Fruit fly (Drosophila melanogaster): ENCODE results near the gene HGTX.

HGTX gene

dm6 chr3L:14563461-14563860, 35.9 kb downstream of the HGTX start:
- TF ChIP-seq Myc (optimal IDR thresholded peaks at IDR 0.05): no peak
- no peak for TF ChIP-seq insv (optimal IDR thresholded peaks at IDR 0.05)
- no peak for TF ChIP-seq Sin3A (optimal IDR thresholded peaks at IDR 0.05)
- TF ChIP-seq h (optimal IDR thresholded peaks at IDR 0.05): no peak
- TF ChIP-seq ttk (optimal IDR thresholded peaks at IDR 0.05): no peak
- TF ChIP-seq psq (optimal IDR thresholded peaks at IDR 0.05): no peak

DNA sequence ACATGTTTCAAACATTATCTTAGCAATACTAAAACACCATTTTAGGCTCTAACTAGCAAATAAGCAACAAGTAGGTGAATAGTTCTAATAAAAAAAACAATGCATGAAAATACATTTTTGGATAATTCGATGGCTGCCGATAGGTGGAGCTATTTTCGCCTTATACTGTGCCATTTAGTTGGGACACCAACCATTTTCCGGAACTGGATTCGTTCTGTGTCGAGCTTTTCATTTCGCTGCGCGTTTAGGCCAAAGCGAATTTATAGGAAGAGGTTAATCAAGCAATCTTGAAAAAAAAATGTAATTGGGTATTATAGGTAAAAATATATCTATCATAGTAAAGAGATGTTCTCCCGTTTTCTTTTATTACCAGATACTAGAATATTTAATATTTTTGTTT, 36.7 kb downstream of the HGTX start:
- TF ChIP-seq ttk (optimal IDR thresholded peaks at IDR 0.05) (no peak), psq (optimal IDR thresholded peaks at IDR 0.05) (no peak), h (optimal IDR thresholded peaks at IDR 0.05) (no peak), insv (optimal IDR thresholded peaks at IDR 0.05) (no peak), Myc (optimal IDR thresholded peaks at IDR 0.05) (no peak), Sin3A (optimal IDR thresholded peaks at IDR 0.05) (no peak)

- TF ChIP-seq insv (optimal IDR thresholded peaks at IDR 0.05) (no peak), h (optimal IDR thresholded peaks at IDR 0.05) (no peak), ttk (optimal IDR thresholded peaks at IDR 0.05) (no peak), Myc (optimal IDR thresholded peaks at IDR 0.05) (no peak)
Observed at dm6 chr3L:14560664-14561063, 38.7 kb downstream of the HGTX start, which contains the start of gene Lk. Gene Lk (minus strand): TSS chr3L:14560764.

DNA sequence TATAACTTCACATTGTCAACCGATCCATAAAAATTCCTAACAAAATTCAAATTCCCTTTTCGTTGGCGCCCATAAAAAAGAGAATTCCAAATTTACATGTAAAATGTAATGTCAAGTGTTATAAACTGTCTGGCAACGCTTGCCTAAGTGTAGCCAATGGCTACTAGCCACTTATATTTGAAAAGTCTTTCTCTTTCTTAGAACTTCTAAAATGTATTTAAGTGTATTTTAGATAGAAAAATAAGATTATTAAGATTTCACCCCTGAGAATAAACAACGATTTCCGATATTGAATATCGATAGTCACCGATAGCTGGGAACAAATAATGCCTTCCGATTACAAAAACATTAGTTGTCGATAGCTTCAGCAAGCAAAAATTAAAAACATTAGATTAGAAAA, 39.7 kb downstream of the HGTX start, which contains the start of gene CG34039:
TSS of gene CG34039 (plus strand) at position 342 of the 400 bp plus-strand sequence.
- TF ChIP-seq insv (optimal IDR thresholded peaks at IDR 0.05) (no peak), psq (optimal IDR thresholded peaks at IDR 0.05) (no peak), Sin3A (optimal IDR thresholded peaks at IDR 0.05) (no peak), ttk (optimal IDR thresholded peaks at IDR 0.05) (no peak), Myc (optimal IDR thresholded peaks at IDR 0.05) (no peak), h (optimal IDR thresholded peaks at IDR 0.05) (no peak)

dm6 chr3L:14558947-14559509, 40.3 kb downstream of the HGTX start:
- TF ChIP-seq ttk (optimal IDR thresholded peaks at IDR 0.05): no peak
- TF ChIP-seq Sin3A (optimal IDR thresholded peaks at IDR 0.05): no peak
- no peak for TF ChIP-seq psq (optimal IDR thresholded peaks at IDR 0.05)
- no peak for TF ChIP-seq insv (optimal IDR thresholded peaks at IDR 0.05)
- no peak for TF ChIP-seq Myc (optimal IDR thresholded peaks at IDR 0.05)
- TF ChIP-seq h (optimal IDR thresholded peaks at IDR 0.05): no peak

DNA sequence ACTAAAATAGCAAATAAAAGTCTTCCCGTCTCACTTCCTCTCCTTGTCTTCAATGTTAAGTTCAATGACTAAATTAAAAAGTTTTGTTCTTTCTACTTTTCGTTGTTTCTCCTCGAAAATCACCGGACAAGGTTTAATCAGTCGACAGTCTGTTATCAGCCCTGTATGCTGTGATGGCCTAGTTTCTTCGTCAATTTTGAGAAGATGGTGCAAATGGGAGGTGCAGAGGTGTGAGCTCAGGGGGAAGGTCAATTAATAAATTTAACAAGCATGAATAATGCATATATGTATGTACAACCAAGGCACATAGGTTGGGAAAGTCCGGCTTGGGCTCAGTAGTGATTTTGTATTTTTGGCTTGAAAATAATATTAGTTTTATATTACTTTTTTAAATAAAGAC, 41.3 kb downstream of the HGTX start:
- TF ChIP-seq insv (optimal IDR thresholded peaks at IDR 0.05): no peak
- no peak for TF ChIP-seq Sin3A (optimal IDR thresholded peaks at IDR 0.05)
- no peak for TF ChIP-seq h (optimal IDR thresholded peaks at IDR 0.05)
- no peak for TF ChIP-seq psq (optimal IDR thresholded peaks at IDR 0.05)
- no peak for TF ChIP-seq ttk (optimal IDR thresholded peaks at IDR 0.05)
- TF ChIP-seq Myc (optimal IDR thresholded peaks at IDR 0.05): no peak

DNA sequence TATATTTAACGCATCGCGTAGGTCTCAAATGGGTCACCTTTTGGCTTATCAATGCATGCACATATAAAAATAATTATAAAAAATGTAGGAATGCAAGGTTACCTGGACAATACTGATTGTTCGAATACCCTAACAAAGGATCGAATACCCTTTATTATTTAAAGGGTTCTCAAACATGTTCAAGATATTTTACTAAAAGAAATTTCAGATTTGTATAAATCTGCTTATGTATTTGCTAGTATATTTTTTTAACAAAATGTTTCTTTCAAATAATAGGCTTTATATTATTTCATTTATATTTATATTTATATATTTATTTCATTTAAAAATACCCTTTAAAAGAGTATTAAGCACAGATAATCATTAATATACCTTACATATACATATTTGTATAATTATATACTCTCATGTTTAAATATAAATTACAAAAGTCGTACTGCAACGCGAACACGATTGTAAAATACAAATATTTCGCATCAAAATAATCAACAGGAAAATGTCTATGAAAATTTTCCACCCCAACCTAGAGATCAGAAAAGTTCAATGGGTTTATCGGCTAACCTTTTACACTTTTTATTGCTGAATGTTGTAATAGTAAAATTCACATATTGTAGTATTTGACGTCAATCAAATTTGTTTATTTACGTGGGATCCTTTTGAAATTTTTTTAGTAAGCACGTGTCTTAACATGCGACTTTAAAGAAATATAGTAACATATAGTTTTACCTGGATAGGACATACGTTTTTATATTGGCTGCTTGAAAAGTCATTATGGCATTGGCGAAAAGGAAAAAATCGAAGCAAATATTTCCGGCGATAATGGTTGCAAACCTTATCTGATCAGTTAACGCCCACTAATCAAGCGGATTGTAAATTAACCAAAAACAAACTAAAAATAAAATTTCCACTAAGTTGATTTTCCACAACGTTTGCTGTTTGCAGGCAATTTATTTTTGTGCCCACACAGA, 42.3 kb downstream of the HGTX start:
- no peak for TF ChIP-seq Sin3A (optimal IDR thresholded peaks at IDR 0.05)
- no peak for TF ChIP-seq ttk (optimal IDR thresholded peaks at IDR 0.05)
- no peak for TF ChIP-seq h (optimal IDR thresholded peaks at IDR 0.05)
- no peak for TF ChIP-seq psq (optimal IDR thresholded peaks at IDR 0.05)
- no peak for TF ChIP-seq insv (optimal IDR thresholded peaks at IDR 0.05)
- no peak for TF ChIP-seq Myc (optimal IDR thresholded peaks at IDR 0.05)

dm6 chr3L:14556177-14556576, 43.2 kb downstream of the HGTX start:
- TF ChIP-seq psq (optimal IDR thresholded peaks at IDR 0.05) (no peak), Sin3A (optimal IDR thresholded peaks at IDR 0.05) (no peak), h (optimal IDR thresholded peaks at IDR 0.05) (no peak), ttk (optimal IDR thresholded peaks at IDR 0.05) (no peak), insv (optimal IDR thresholded peaks at IDR 0.05) (no peak), Myc (optimal IDR thresholded peaks at IDR 0.05) (no peak)

- no peak for TF ChIP-seq h (optimal IDR thresholded peaks at IDR 0.05)
- TF ChIP-seq ttk (optimal IDR thresholded peaks at IDR 0.05): no peak
Observed at dm6 chr3L:14555052-14555451, 44.3 kb downstream of the HGTX start.

dm6 chr3L:14553891-14554303, 45.4 kb downstream of the HGTX start:
- TF ChIP-seq psq (optimal IDR thresholded peaks at IDR 0.05) (no peak), Myc (optimal IDR thresholded peaks at IDR 0.05) (no peak), ttk (optimal IDR thresholded peaks at IDR 0.05) (no peak), Sin3A (optimal IDR thresholded peaks at IDR 0.05) (no peak), h (optimal IDR thresholded peaks at IDR 0.05) (no peak), insv (optimal IDR thresholded peaks at IDR 0.05) (no peak)

- TF ChIP-seq Sin3A (optimal IDR thresholded peaks at IDR 0.05) (no peak), Myc (optimal IDR thresholded peaks at IDR 0.05) (no peak), ttk (optimal IDR thresholded peaks at IDR 0.05) (no peak), insv (optimal IDR thresholded peaks at IDR 0.05) (no peak), psq (optimal IDR thresholded peaks at IDR 0.05) (no peak), h (optimal IDR thresholded peaks at IDR 0.05) (no peak)
Observed at dm6 chr3L:14552925-14553239, 46.5 kb downstream of the HGTX start.

dm6 chr3L:14552041-14552924, 47.1 kb downstream of the HGTX start:
- TF ChIP-seq h (optimal IDR thresholded peaks at IDR 0.05): no peak
- no peak for TF ChIP-seq psq (optimal IDR thresholded peaks at IDR 0.05)
- no peak for TF ChIP-seq ttk (optimal IDR thresholded peaks at IDR 0.05)
- TF ChIP-seq Myc (optimal IDR thresholded peaks at IDR 0.05): no peak
- no peak for TF ChIP-seq insv (optimal IDR thresholded peaks at IDR 0.05)
- no peak for TF ChIP-seq Sin3A (optimal IDR thresholded peaks at IDR 0.05)

Measured in Kc167 (cell line).